Worm (Caenorhabditis elegans): ENCODE measurements around the gene cdh-9.

DNA sequence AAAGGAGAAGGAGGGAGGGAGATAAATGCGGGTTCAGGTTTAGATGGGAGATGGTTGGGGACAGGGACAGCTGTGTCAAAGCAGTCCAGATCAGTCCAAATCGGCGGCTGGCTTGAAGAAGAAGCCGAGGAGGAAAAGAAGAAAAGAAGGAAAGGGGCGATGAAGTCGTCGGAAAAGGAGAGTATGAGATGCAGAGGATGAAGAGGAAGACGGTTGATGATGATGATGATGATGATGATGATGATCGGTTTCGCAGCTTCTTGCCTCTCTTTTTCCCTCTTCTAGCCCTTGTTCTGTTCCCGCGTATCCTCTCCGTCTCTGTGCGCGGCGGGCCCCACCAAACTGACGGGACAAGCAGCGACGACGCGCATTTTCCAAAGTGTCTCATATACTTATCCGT is 31.8 kb downstream of the cdh-9 start:
- TF ChIP-seq ztf-29 (GFP tag; IDR thresholded peaks at IDR 0.05) (no peak), cog-1 (tag; optimal IDR thresholded peaks at IDR 0.05) (no peak), flt-1 (GFP tag; IDR thresholded peaks at IDR 0.05) (0 out of 2 replicates have a peak, but pooled peaks have one; percentile 44), med-1 (GFP tag; optimal IDR thresholded peaks at IDR 0.05; ENCODE audit: insufficient read depth) (no peak), tab-1 (GFP tag; IDR thresholded peaks at IDR 0.05) (no peak), ztf-23 (GFP tag; IDR thresholded peaks at IDR 0.05) (no peak), klf-2 (GFP tag; conservative IDR thresholded peaks at IDR 0.05) (no peak), ref-1 (GFP tag; conservative IDR thresholded peaks at IDR 0.05) (no peak), T22C8.4 (GFP tag; IDR thresholded peaks at IDR 0.05) (no peak)
